Worm (Caenorhabditis elegans): Measurements from ENCODE around the gene mrpl-12.

- no peak for TF ChIP-seq tbx-11 (GFP tag; IDR thresholded peaks at IDR 0.05)
- TF ChIP-seq ama-1 (optimal IDR thresholded peaks at IDR 0.05) = no peak
- no peak for TF ChIP-seq tbx-37 (GFP tag; conservative IDR thresholded peaks at IDR 0.05)
Measured at ce11 chrIII:10721056-10721455, 13.5 kb downstream of the mrpl-12 start.
